Worm (Caenorhabditis elegans): Measurements from ENCODE around the gene F56F11.2.

Gene F56F11.2

DNA sequence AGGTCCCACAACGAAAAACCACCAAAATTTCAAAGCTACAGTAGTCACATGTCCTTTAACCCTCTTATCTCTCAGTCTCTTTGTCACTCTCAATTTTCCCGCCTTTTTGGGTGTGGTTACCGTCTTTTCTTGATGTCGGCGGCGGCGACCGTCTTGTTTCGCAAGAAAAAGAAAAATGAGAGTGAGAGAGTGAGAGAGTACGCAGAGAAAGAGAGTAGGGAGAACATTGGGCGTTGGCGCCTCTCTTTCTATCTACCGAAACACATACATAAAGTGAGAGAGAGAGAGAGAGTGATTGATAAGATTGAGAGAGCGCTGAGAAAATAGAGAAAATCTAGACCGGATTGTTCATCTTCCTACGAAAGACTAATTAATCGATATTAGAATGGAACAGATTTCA is 6.1 kb upstream of the F56F11.2 start:
- TF ChIP-seq C34F6.9 (tag; optimal IDR thresholded peaks at IDR 0.05) (peak; percentile 28), gmeb-1 (tag; optimal IDR thresholded peaks at IDR 0.05) (peak; percentile 60), F13H6.1 (tag; optimal IDR thresholded peaks at IDR 0.05) (peak; percentile 70), crh-2 (tag; optimal IDR thresholded peaks at IDR 0.05) (peak; percentile 80), nhr-10 (tag; optimal IDR thresholded peaks at IDR 0.05) (no peak), mab-5 (tag; optimal IDR thresholded peaks at IDR 0.05) (no peak), lsy-2 (tag; optimal IDR thresholded peaks at IDR 0.05) (peak; percentile 10 to 68), sma-3 (GFP tag; optimal IDR thresholded peaks at IDR 0.05) (peak; percentile 96), snpc-4 (tag; optimal IDR thresholded peaks at IDR 0.05) (peak; percentile 16), mdl-1 (tag; optimal IDR thresholded peaks at IDR 0.05) (peak in 1 of 2 experiments; percentile 63), egl-27 (tag; optimal IDR thresholded peaks at IDR 0.05) (peak; percentile 64), blmp-1 (tag; optimal IDR thresholded peaks at IDR 0.05; ENCODE audit: insufficient read depth) (peak; percentile 92), nhr-21 (tag; optimal IDR thresholded peaks at IDR 0.05) (peak; percentile 88), nhr-6 (tag; optimal IDR thresholded peaks at IDR 0.05) (peak; percentile 16), nhr-77 (tag; optimal IDR thresholded peaks at IDR 0.05) (no peak), ceh-16 (tag; optimal IDR thresholded peaks at IDR 0.05) (peak; percentile 2), nhr-25 (tag; optimal IDR thresholded peaks at IDR 0.05) (peak; percentile 95), ztf-4 (tag; optimal IDR thresholded peaks at IDR 0.05) (peak; percentile 36), unc-62 (GFP tag; optimal IDR thresholded peaks at IDR 0.05) (no peak), fos-1 (tag; optimal IDR thresholded peaks at IDR 0.05) (peak; percentile 88), nhr-129 (tag; optimal IDR thresholded peaks at IDR 0.05) (peak; percentile 49), R02D3.7 (tag; optimal IDR thresholded peaks at IDR 0.05) (no peak), sma-9 (GFP tag; optimal IDR thresholded peaks at IDR 0.05) (peak; percentile 92), sma-9 (tag; optimal IDR thresholded peaks at IDR 0.05) (no peak), sem-4 (tag; optimal IDR thresholded peaks at IDR 0.05) (peak; percentile 29), nhr-237 (tag; optimal IDR thresholded peaks at IDR 0.05) (no peak), Y55F3AM.14 (GFP tag; optimal IDR thresholded peaks at IDR 0.05) (peak; percentile 15), lin-13 (GFP tag; optimal IDR thresholded peaks at IDR 0.05) (peak; percentile 63)

DNA sequence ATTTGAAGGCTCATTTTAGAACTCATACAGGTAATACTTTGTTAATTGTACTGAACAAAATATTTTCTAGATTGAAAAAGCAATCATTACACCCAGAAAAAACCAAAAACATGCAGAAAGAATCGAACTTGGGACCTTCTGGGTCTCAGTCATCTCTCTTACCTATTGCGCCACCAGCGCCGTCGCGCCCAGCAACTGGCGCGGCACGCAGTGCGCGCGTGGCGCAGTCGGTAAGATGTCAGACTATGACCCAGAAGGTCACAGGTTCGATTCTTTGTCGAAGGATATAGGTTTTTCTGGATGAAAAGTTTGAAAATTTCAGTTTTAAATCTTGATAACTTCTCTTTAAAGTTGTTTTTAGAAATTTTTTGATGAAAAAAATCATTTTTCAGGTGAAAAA is 2.4 kb upstream of the F56F11.2 start:
- TF ChIP-seq ztf-11 (tag; optimal IDR thresholded peaks at IDR 0.05) (no peak), fos-1 (tag; optimal IDR thresholded peaks at IDR 0.05) (no peak), unc-55 (GFP tag; optimal IDR thresholded peaks at IDR 0.05) (no peak), nhr-25 (tag; optimal IDR thresholded peaks at IDR 0.05) (no peak), ztf-1 (GFP tag; conservative IDR thresholded peaks at IDR 0.05) (no peak), alr-1 (tag; optimal IDR thresholded peaks at IDR 0.05) (no peak)

DNA sequence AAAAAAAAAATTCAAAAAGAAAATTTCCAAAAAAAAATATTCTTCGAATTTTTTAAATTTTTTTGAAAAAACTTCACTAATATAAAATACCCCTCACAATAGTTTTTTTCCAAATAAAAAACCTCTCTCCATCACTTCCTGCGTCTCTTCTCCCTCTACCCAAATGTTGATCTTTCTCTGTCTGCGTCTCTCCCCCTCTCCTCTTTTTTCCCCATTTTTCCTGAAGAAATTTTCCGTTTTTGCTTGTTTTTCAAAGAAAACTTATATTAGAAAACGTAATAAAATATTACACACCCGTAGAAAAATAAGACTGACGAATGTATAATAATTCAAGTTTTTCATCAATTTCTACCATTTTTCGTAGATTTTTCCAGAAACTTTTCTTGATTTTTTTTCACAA is 972 bp upstream of the F56F11.2 start:
- no peak for TF ChIP-seq nhr-11 (tag; optimal IDR thresholded peaks at IDR 0.05)
- TF ChIP-seq lin-11 (tag; optimal IDR thresholded peaks at IDR 0.05), result no peak
- TF ChIP-seq nhr-23 (tag; optimal IDR thresholded peaks at IDR 0.05), result no peak
- TF ChIP-seq snpc-4 (tag; optimal IDR thresholded peaks at IDR 0.05), result no peak
- no peak for TF ChIP-seq mab-5 (tag; optimal IDR thresholded peaks at IDR 0.05)
- TF ChIP-seq lin-13 (GFP tag; optimal IDR thresholded peaks at IDR 0.05), result peak; percentile 3
- TF ChIP-seq F13H6.1 (tag; optimal IDR thresholded peaks at IDR 0.05), result peak; percentile 19
- TF ChIP-seq nhr-21 (tag; optimal IDR thresholded peaks at IDR 0.05), result no peak
- peak in 1 of 2 experiments; percentile 25 for TF ChIP-seq lsy-2 (tag; optimal IDR thresholded peaks at IDR 0.05)
- TF ChIP-seq nhr-129 (tag; optimal IDR thresholded peaks at IDR 0.05), result no peak
- no peak for TF ChIP-seq elt-3 (tag; optimal IDR thresholded peaks at IDR 0.05)
- no peak for TF ChIP-seq ztf-4 (tag; optimal IDR thresholded peaks at IDR 0.05)
- no peak for TF ChIP-seq ztf-1 (GFP tag; conservative IDR thresholded peaks at IDR 0.05)
- no peak for TF ChIP-seq nhr-12 (tag; optimal IDR thresholded peaks at IDR 0.05)
- no peak for TF ChIP-seq egl-27 (tag; optimal IDR thresholded peaks at IDR 0.05)
- TF ChIP-seq nhr-77 (tag; optimal IDR thresholded peaks at IDR 0.05), result no peak

ce11 chrIII:2891443-2891842 is 9.4 kb downstream of the F56F11.2 start, which contains the start of gene F56F11.1:
F56F11.1 (plus strand) TSS chrIII:2891743.
- TF ChIP-seq blmp-1 (tag; optimal IDR thresholded peaks at IDR 0.05; ENCODE audit: insufficient read depth), result no peak
- TF ChIP-seq nhr-10 (tag; optimal IDR thresholded peaks at IDR 0.05), result no peak

All from whole organism, L2 larva.